Worm (Caenorhabditis elegans) whole organism, young adult: ENCODE data around the gene ZK637.14.
"Not testable (repeated sequence)": the region's sequence is repeated elsewhere in the genome, so short reads cannot be mapped to it uniquely, and the experiment has no call there.

ENCODE experiments used
- F49E8.2 ChIP-seq: sonication (generic microtip); optimal IDR thresholded peaks from 3 replicates; lab custom pipeline; 2017; ENCODE audit warnings: missing genetic modification characterization, mild to moderate bottlenecking, missing compliant biosample characterization, antibody characterized with exemption, moderate library complexity; ENCODE audit not compliant: insufficient read depth
- ama-1 ChIP-seq, 3 experiments: fragments of 150-350 bp in 1 of 3; sonication (generic microtip) in 2 of 3; optimal IDR thresholded peaks; 2 replicates each; lab custom pipeline; 2014 to 2018; ENCODE audit warnings: missing biosample characterization in 2 of 3, missing genetic modification characterization in 2 of 3, missing genetic modification reagents in 2 of 3
- ceh-58 ChIP-seq: fragments of 200-800 bp; sonication (Bioruptor generic); IDR thresholded peaks from 2 replicates; pipeline ENCODE4 v1.3.6; 2022; ENCODE audit warnings: missing genetic modification characterization, missing compliant biosample characterization
- pbrm-1 ChIP-seq: fragments of 200-800 bp; sonication (Bioruptor generic); IDR thresholded peaks from 2 replicates; pipeline ENCODE4 v1.3.6; 2022; ENCODE audit warnings: missing genetic modification reagents, missing genetic modification characterization, missing compliant biosample characterization
- tbx-9 ChIP-seq: sonication (generic microtip); optimal IDR thresholded peaks from 2 replicates; lab custom pipeline; 2016; ENCODE audit warnings: borderline replicate concordance, missing genetic modification characterization, inconsistent platforms, missing compliant biosample characterization

DNA sequence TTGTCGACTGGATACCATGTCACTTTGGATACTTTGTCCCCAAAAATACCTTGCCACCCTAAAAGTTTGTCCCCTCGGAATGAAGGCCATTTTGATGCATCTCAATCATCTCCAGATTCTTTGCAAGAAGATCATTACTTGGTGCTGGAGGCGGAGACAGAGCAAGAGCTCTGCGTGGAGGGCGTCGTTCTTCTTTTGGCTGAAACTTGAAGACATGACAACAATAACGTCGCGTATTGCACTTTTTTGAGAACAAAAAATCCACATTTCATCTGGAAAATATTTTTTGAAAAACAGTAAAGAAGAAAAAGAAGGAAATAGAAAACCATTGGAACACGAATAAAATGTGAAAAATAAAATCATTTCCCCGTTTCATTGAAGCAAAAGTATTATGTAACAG lies 9.3 kb upstream of the ZK637.14 start:
- not testable (repeated sequence) for TF ChIP-seq F49E8.2 (tag; lab: Kevin White, UChicago); ceh-58 (GFP tag; lab: Robert Waterston, UW); ama-1 (optimal IDR thresholded peaks at IDR 0.05; lab: Kevin White, UChicago); ama-1 (GFP tag; optimal IDR thresholded peaks at IDR 0.05; lab: Kevin White, UChicago); tbx-9; pbrm-1 (GFP tag; lab: Robert Waterston, UW)
